Fruit fly (Drosophila melanogaster): ENCODE data around the gene CG43335.

CG43335 gene

DNA sequence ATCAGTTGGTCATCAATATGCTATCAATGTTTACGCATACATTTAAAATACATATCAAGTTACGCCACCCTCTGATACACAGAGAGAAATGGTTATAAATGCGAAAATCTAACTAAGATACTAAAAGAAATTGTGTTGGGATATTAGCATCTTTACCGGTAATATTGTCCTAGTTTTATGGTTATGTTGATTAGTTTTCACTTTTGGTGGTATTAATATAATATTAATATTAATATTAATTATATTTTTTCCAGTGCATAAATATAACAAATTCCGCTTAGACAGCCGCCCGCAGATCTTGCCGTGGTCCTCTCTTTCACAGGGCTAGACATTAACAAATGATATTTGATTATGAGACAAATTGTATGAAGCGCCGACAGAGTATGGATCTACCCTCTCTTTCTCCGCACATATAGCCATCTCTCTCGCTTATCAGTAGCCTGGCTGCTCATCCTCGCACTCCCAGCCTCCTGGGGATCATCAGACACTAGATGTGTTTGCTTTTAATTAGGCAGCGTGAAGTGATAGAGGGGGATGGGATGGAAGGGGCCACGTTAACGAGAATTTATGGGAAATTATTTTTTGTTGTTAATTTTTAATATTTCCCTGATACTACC, 17.5 kb downstream of the CG43335 start:
- TF ChIP-seq EcR (GFP tag; optimal IDR thresholded peaks at IDR 0.05) (no peak), pan (optimal IDR thresholded peaks at IDR 0.05) (no peak), CG8478 (optimal IDR thresholded peaks at IDR 0.05) (no peak), Dll (optimal IDR thresholded peaks at IDR 0.05) (no peak), psq (optimal IDR thresholded peaks at IDR 0.05) (no peak)

dm6 chr3R:15653768-15654387, 18.6 kb downstream of the CG43335 start:
- TF ChIP-seq Dll (optimal IDR thresholded peaks at IDR 0.05) (no peak), CG8478 (optimal IDR thresholded peaks at IDR 0.05) (no peak), EcR (GFP tag; optimal IDR thresholded peaks at IDR 0.05) (no peak), usp (GFP tag; optimal IDR thresholded peaks at IDR 0.05) (no peak), psq (optimal IDR thresholded peaks at IDR 0.05) (no peak)

dm6 chr3R:15654870-15655269, 19.6 kb downstream of the CG43335 start:
- TF ChIP-seq pan (optimal IDR thresholded peaks at IDR 0.05) (no peak), Dll (optimal IDR thresholded peaks at IDR 0.05) (no peak), usp (GFP tag; optimal IDR thresholded peaks at IDR 0.05) (no peak), CG8478 (optimal IDR thresholded peaks at IDR 0.05) (no peak), psq (optimal IDR thresholded peaks at IDR 0.05) (no peak), EcR (GFP tag; optimal IDR thresholded peaks at IDR 0.05) (no peak)

- TF ChIP-seq EcR (GFP tag; optimal IDR thresholded peaks at IDR 0.05), result no peak
- TF ChIP-seq usp (GFP tag; optimal IDR thresholded peaks at IDR 0.05), result no peak
- TF ChIP-seq psq (optimal IDR thresholded peaks at IDR 0.05), result no peak
- no peak for TF ChIP-seq pan (optimal IDR thresholded peaks at IDR 0.05)
- no peak for TF ChIP-seq Dll (optimal IDR thresholded peaks at IDR 0.05)
- no peak for TF ChIP-seq CG8478 (optimal IDR thresholded peaks at IDR 0.05)
Observed at dm6 chr3R:15655415-15655814, 20.1 kb downstream of the CG43335 start.

DNA sequence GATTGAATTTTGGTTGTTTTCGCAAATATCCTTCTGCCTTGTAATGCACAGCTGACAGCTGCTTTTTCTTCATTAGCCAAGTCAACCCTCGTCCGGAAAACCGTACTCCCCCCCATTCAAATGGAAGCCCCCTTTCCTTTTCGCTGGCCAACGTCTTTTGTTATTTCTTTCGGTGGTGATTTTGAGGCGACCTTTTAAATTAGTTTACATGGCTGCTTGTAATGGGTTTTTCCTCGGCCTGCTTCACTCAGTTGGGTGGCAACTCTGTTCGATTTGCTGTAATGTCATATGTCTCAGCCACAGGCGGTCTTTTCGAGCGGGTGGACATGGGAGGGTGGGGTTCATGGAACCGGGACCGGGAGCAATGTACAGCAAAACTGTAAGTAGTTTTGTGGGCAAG, 25.2 kb downstream of the CG43335 start:
- TF ChIP-seq CG8478 (optimal IDR thresholded peaks at IDR 0.05) (no peak), EcR (GFP tag; optimal IDR thresholded peaks at IDR 0.05) (no peak), usp (GFP tag; optimal IDR thresholded peaks at IDR 0.05) (no peak), pan (optimal IDR thresholded peaks at IDR 0.05) (no peak), psq (optimal IDR thresholded peaks at IDR 0.05) (no peak), Dll (optimal IDR thresholded peaks at IDR 0.05) (no peak)

dm6 chr3R:15664321-15665172, 29.3 kb downstream of the CG43335 start:
- TF ChIP-seq usp (GFP tag; optimal IDR thresholded peaks at IDR 0.05) (no peak), EcR (GFP tag; optimal IDR thresholded peaks at IDR 0.05) (peak in 1 of 2 experiments; percentile 73)

dm6 chr3R:15665962-15666361, 30.7 kb downstream of the CG43335 start, which contains the start of gene pxb:
TSS of gene pxb (plus strand) at chr3R:15666183.
- TF ChIP-seq usp (GFP tag; optimal IDR thresholded peaks at IDR 0.05), result no peak
- TF ChIP-seq Dll (optimal IDR thresholded peaks at IDR 0.05), result no peak
- no peak for TF ChIP-seq EcR (GFP tag; optimal IDR thresholded peaks at IDR 0.05)
- no peak for TF ChIP-seq CG8478 (optimal IDR thresholded peaks at IDR 0.05)
- no peak for TF ChIP-seq pan (optimal IDR thresholded peaks at IDR 0.05)
- no peak for TF ChIP-seq psq (optimal IDR thresholded peaks at IDR 0.05)

DNA sequence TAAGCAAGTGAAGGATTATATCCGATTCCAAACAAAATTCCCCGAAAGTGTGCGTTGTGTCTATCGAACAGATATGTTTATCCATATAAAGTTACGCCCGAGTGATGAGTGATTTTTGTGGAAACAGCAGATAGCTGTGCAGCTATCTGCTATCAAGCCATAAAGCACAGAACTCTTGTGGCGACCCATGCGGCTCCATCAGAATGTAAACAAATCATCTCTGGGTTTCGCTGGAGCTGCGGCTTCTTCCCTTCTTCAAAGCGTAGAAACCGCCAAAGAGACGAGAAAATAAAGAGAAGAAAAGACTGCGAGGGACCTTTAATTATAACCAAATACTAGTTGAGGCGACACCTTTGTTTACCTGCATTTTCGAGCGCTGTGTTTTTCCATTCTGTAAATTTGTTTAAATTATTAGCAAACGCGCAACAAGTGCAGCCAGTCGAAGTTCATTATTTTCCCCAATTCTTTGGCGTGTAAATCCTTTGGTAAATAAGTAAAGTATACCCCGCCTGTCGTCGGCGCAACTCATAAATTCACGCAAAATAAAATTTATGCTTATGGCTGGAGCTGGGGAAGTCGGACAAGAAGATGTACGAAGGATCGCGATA, 31.7 kb downstream of the CG43335 start:
- no peak for TF ChIP-seq Dll (optimal IDR thresholded peaks at IDR 0.05)
- TF ChIP-seq psq (optimal IDR thresholded peaks at IDR 0.05), result no peak
- no peak for TF ChIP-seq pan (optimal IDR thresholded peaks at IDR 0.05)
- no peak for TF ChIP-seq CG8478 (optimal IDR thresholded peaks at IDR 0.05)
- TF ChIP-seq EcR (GFP tag; optimal IDR thresholded peaks at IDR 0.05), result no peak
- TF ChIP-seq usp (GFP tag; optimal IDR thresholded peaks at IDR 0.05), result no peak

DNA sequence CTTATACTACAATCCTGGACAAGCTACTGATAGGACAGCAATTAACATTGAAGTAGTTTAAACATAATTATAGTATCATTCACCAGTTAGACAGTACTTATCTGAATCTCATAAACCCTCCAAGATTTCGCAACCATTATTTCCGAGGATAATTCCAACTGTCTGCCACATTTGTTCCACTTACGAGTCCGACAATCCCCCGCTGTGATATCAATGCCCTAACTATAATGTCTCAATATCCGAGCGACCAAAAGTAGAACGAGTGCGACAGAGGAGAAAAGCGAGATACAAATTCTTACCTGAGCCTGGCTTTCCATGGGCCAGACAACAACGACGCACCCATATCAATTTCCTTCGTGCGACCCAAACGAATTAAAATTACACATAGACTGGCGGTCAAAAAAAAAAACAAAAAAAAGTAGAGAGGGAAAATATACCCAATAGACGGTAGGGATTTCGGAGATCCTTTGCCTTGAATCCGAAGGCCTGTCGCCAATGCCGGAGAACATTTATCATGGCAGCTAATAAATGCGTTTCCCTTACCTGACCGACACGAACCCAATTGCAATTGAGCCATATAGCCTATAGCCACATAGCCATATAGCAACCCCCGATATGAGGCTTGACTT, 33.7 kb downstream of the CG43335 start:
- TF ChIP-seq CG8478 (optimal IDR thresholded peaks at IDR 0.05) (no peak), usp (GFP tag; optimal IDR thresholded peaks at IDR 0.05) (no peak), pan (optimal IDR thresholded peaks at IDR 0.05) (no peak), Dll (optimal IDR thresholded peaks at IDR 0.05) (no peak), EcR (GFP tag; optimal IDR thresholded peaks at IDR 0.05) (no peak), psq (optimal IDR thresholded peaks at IDR 0.05) (no peak)

DNA sequence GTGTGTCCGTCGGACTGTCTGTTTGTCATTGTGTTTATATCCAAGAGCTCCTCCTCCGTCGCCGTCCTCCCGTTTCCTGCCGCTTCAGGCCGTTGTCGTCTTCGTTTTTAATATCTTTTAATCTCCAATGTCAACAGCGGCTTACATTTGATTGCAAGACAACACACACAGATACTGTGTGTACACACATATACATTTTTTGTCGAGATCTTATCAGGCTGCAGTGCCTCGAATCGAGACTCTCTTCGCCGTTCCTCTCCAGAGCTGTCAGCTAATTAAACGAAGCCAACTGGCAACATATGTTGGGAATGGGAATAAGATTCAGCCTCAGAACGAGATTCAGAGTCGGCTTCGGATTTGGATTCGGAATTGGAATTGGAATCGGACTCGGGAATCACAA, 35.3 kb downstream of the CG43335 start:
- TF ChIP-seq psq (optimal IDR thresholded peaks at IDR 0.05), result no peak
- TF ChIP-seq EcR (GFP tag; optimal IDR thresholded peaks at IDR 0.05), result no peak
- TF ChIP-seq pan (optimal IDR thresholded peaks at IDR 0.05), result no peak
- TF ChIP-seq Dll (optimal IDR thresholded peaks at IDR 0.05), result no peak
- no peak for TF ChIP-seq CG8478 (optimal IDR thresholded peaks at IDR 0.05)
- no peak for TF ChIP-seq usp (GFP tag; optimal IDR thresholded peaks at IDR 0.05)

DNA sequence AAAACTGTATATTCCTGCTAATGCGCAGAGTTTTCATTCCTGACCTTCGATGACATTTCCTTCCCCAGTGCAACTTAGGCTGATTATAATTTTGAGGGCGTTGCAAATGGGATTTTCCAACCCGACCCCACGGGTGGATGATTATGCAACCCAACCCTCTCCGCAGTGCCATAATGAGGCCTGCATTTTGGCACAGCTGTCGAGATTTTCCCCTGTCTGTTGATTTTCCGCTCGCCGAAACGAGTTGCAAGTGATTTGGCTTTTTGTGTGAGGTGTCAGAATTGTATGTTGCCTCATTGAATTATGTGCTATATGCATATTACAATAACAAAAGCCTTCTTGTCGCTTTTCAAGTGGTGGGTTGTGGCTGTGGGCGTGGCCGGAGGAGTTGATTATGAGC, 37.0 kb downstream of the CG43335 start:
- TF ChIP-seq EcR (GFP tag; optimal IDR thresholded peaks at IDR 0.05) (no peak), Dll (optimal IDR thresholded peaks at IDR 0.05) (no peak), CG8478 (optimal IDR thresholded peaks at IDR 0.05) (no peak), psq (optimal IDR thresholded peaks at IDR 0.05) (no peak)
